Fruit fly (Drosophila melanogaster) whole organism, embryonic: ENCODE data around the gene CanB.
A peak's percentile ranks its signal among the peaks of the same experiment; 100 is the strongest.

Experiments used
- CG10321 ChIP-seq: fragments of 200-800 bp; sonication (Bioruptor generic); IDR thresholded peaks from 2 replicates; pipeline ENCODE4 v1.3.6; 2022; ENCODE audit warnings: missing biosample characterization, missing genetic modification characterization
- CG13775 ChIP-seq: fragments of 200-800 bp; sonication (Bioruptor generic); optimal IDR thresholded peaks from 3 replicates; lab custom pipeline; 2017; ENCODE audit warnings: missing biosample characterization, mild to moderate bottlenecking, missing genetic modification characterization
- CG14710 ChIP-seq: fragments of 200-800 bp; sonication (Bioruptor generic); optimal IDR thresholded peaks from 3 replicates; lab custom pipeline; 2019; ENCODE audit warnings: missing biosample characterization, mild to moderate bottlenecking, missing genetic modification characterization, moderate library complexity
- CG15601 ChIP-seq: fragments of 200-800 bp; sonication (Bioruptor generic); optimal IDR thresholded peaks from 3 replicates; lab custom pipeline; 2019; ENCODE audit warnings: missing biosample characterization, mild to moderate bottlenecking, missing genetic modification characterization, moderate library complexity
- CG17359 ChIP-seq: fragments of 200-800 bp; sonication (Bioruptor generic); optimal IDR thresholded peaks from 3 replicates; lab custom pipeline; 2018; ENCODE audit warnings: missing biosample characterization, mild to moderate bottlenecking, missing genetic modification characterization, moderate library complexity
- CG18011 ChIP-seq: fragments of 200-800 bp; sonication (Bioruptor generic); optimal IDR thresholded peaks from 2 replicates; lab custom pipeline; 2017; ENCODE audit warnings: missing biosample characterization, missing genetic modification characterization, mild to moderate bottlenecking, moderate library complexity, missing genotype
- CG18599 ChIP-seq: fragments of 200-800 bp; sonication (Bioruptor generic); optimal IDR thresholded peaks from 3 replicates; lab custom pipeline; 2017; ENCODE audit warnings: missing biosample characterization, missing genetic modification characterization, mild to moderate bottlenecking, moderate library complexity, missing genetic modification reagents
- CG18764 ChIP-seq: fragments of 200-800 bp; sonication (Bioruptor generic); optimal IDR thresholded peaks from 3 replicates; lab custom pipeline; 2016; ENCODE audit warnings: missing biosample characterization, missing genetic modification characterization
- CG2129 ChIP-seq: fragments of 200-800 bp; sonication (Bioruptor generic); IDR thresholded peaks from 2 replicates; pipeline ENCODE4 v1.3.6; 2022; ENCODE audit warnings: missing biosample characterization, missing genetic modification characterization; ENCODE audit not compliant: partially characterized antibody
- CG30020 ChIP-seq: fragments of 200-800 bp; optimal IDR thresholded peaks from 2 replicates; lab custom pipeline; 2019; ENCODE audit warnings: missing biosample characterization, mild to moderate bottlenecking, missing genetic modification characterization, moderate library complexity
- CG3726 ChIP-seq: fragments of 200-800 bp; sonication (Bioruptor generic); IDR thresholded peaks from 3 replicates; pipeline ENCODE4, ENCODE4 v1.3.6; 2022; ENCODE audit warnings: missing biosample characterization, missing genetic modification characterization
- CG42726 ChIP-seq: fragments of 200-800 bp; sonication (Bioruptor generic); IDR thresholded peaks from 2 replicates; pipeline ENCODE4 v1.3.6; 2022; ENCODE audit warnings: missing biosample characterization, missing genetic modification characterization; ENCODE audit not compliant: partially characterized antibody
- CG4360 ChIP-seq: fragments of 200-800 bp; sonication (Bioruptor generic); IDR thresholded peaks from 2 replicates; pipeline ENCODE4 v1.3.6; 2022; ENCODE audit warnings: missing biosample characterization, missing genetic modification characterization
- CG4617 ChIP-seq: fragments of 200-800 bp; sonication (Bioruptor generic); optimal IDR thresholded peaks from 3 replicates; lab custom pipeline; 2016; ENCODE audit warnings: missing biosample characterization, missing genetic modification characterization, borderline replicate concordance
- CG9876 ChIP-seq: fragments of 200-800 bp; sonication (Bioruptor generic); optimal IDR thresholded peaks from 2 replicates; lab custom pipeline; 2016; ENCODE audit warnings: missing biosample characterization, missing genetic modification characterization
- Camta ChIP-seq: fragments of 200-800 bp; sonication (Bioruptor generic); optimal IDR thresholded peaks from 2 replicates; lab custom pipeline; 2016; ENCODE audit warnings: missing biosample characterization, missing genetic modification characterization
- Chrac-16 ChIP-seq: fragments of 200-800 bp; sonication (Bioruptor generic); optimal IDR thresholded peaks from 3 replicates; lab custom pipeline; 2016; ENCODE audit warnings: missing biosample characterization, missing genetic modification characterization
- Dref ChIP-seq: fragments of 200-800 bp; sonication (Bioruptor generic); IDR thresholded peaks from 2 replicates; pipeline ENCODE4 v1.3.6; 2022; ENCODE audit warnings: missing biosample characterization, missing genetic modification characterization
- Drgx ChIP-seq: fragments of 200-800 bp; sonication (Bioruptor generic); IDR thresholded peaks from 2 replicates; pipeline ENCODE4 v1.3.6; 2022; ENCODE audit warnings: missing biosample characterization, missing genetic modification characterization
- E2f1 ChIP-seq: fragments of 200-800 bp; sonication (Bioruptor generic); IDR thresholded peaks from 2 replicates; pipeline ENCODE4 v1.3.6; 2022; ENCODE audit warnings: missing biosample characterization, missing genetic modification characterization
- ERR ChIP-seq: fragments of 200-800 bp; sonication (Bioruptor generic); optimal IDR thresholded peaks from 2 replicates; lab custom pipeline; 2016; ENCODE audit warnings: missing biosample characterization, missing genetic modification characterization
- Ets97D ChIP-seq: fragments of 200-800 bp; sonication (Bioruptor generic); optimal IDR thresholded peaks from 3 replicates; lab custom pipeline; 2016; ENCODE audit warnings: missing biosample characterization, missing genetic modification characterization
- H2.0 ChIP-seq: fragments of 200-800 bp; sonication (Bioruptor generic); IDR thresholded peaks from 2 replicates; pipeline ENCODE4 v1.3.6; 2022; ENCODE audit warnings: missing biosample characterization, missing genetic modification characterization
- HLH4C ChIP-seq: fragments of 200-800 bp; sonication (Bioruptor generic); IDR thresholded peaks from 3 replicates; pipeline ENCODE4 v1.3.6; 2022; ENCODE audit warnings: missing biosample characterization, missing genetic modification characterization; ENCODE audit not compliant: partially characterized antibody
- Hr3 ChIP-seq: fragments of 200-800 bp; sonication (Bioruptor generic); optimal IDR thresholded peaks from 3 replicates; lab custom pipeline; 2016; ENCODE audit warnings: missing biosample characterization, missing genetic modification characterization
- Mes4 ChIP-seq: fragments of 200-800 bp; sonication (Bioruptor generic); optimal IDR thresholded peaks from 2 replicates; lab custom pipeline; 2016; ENCODE audit warnings: missing biosample characterization, missing genetic modification characterization
- Side ChIP-seq: fragments of 200-800 bp; sonication (Bioruptor generic); optimal IDR thresholded peaks from 2 replicates; lab custom pipeline; 2016; ENCODE audit warnings: missing biosample characterization, missing genetic modification characterization
- Sin3A ChIP-seq: fragments of >200 bp; optimal IDR thresholded peaks from 2 replicates; lab custom pipeline; 2018
- Sox102F ChIP-seq: fragments of 200-800 bp; sonication (Bioruptor generic); optimal IDR thresholded peaks from 2 replicates; lab custom pipeline; 2018; ENCODE audit warnings: missing biosample characterization, mild to moderate bottlenecking, missing genetic modification characterization, moderate library complexity
- Sry-β ChIP-seq: fragments of 200-800 bp; sonication (Bioruptor generic); optimal IDR thresholded peaks from 2 replicates; lab custom pipeline; 2018; ENCODE audit warnings: missing biosample characterization, mild to moderate bottlenecking, missing genetic modification characterization, moderate library complexity
- ato ChIP-seq: fragments of 200-800 bp; sonication (Bioruptor generic); IDR thresholded peaks from 2 replicates; pipeline ENCODE4 v1.3.6; 2022; ENCODE audit warnings: missing biosample characterization, missing genetic modification characterization; ENCODE audit not compliant: partially characterized antibody
- ci ChIP-seq: fragments of 200-800 bp; sonication (Bioruptor generic); IDR thresholded peaks from 3 replicates; pipeline ENCODE4 v1.3.6; 2022; ENCODE audit warnings: missing biosample characterization, missing genetic modification characterization
- corto ChIP-seq: fragments of 200-800 bp; sonication (Bioruptor generic); optimal IDR thresholded peaks from 2 replicates; lab custom pipeline; 2016; ENCODE audit warnings: missing biosample characterization, mild to moderate bottlenecking, missing genetic modification characterization, moderate library complexity
- ems ChIP-seq: fragments of 200-800 bp; sonication (Bioruptor generic); optimal IDR thresholded peaks from 3 replicates; lab custom pipeline; 2016; ENCODE audit warnings: missing biosample characterization, missing genetic modification characterization
- eve ChIP-seq, 2 experiments: fragments of >200 bp; optimal IDR thresholded peaks; 2 replicates each; lab custom pipeline; 2017; ENCODE audit warnings: missing biosample characterization in 2 of 2, missing genetic modification characterization in 2 of 2
- gfzf ChIP-seq: fragments of 200-800 bp; sonication (Bioruptor generic); optimal IDR thresholded peaks from 2 replicates; lab custom pipeline; 2016; ENCODE audit warnings: missing biosample characterization, mild to moderate bottlenecking, missing genetic modification characterization, moderate library complexity
- kay ChIP-seq: fragments of 200-800 bp; sonication (Bioruptor generic); optimal IDR thresholded peaks from 2 replicates; lab custom pipeline; 2016; ENCODE audit warnings: missing biosample characterization, missing genetic modification characterization
- maf-S ChIP-seq: fragments of 200-800 bp; sonication (Bioruptor generic); optimal IDR thresholded peaks from 2 replicates; lab custom pipeline; 2016; ENCODE audit warnings: missing biosample characterization, missing genetic modification characterization
- mam ChIP-seq: fragments of 200-800 bp; sonication (Bioruptor generic); optimal IDR thresholded peaks from 3 replicates; lab custom pipeline; 2016; ENCODE audit warnings: missing biosample characterization, missing genetic modification characterization
- mirr ChIP-seq: fragments of 200-800 bp; sonication (Bioruptor generic); optimal IDR thresholded peaks from 3 replicates; lab custom pipeline; 2018; ENCODE audit warnings: missing biosample characterization, mild to moderate bottlenecking, missing genetic modification characterization
- pzg ChIP-seq: fragments of 200-800 bp; sonication (Bioruptor generic); optimal IDR thresholded peaks from 3 replicates; lab custom pipeline; 2018; ENCODE audit warnings: missing biosample characterization, mild to moderate bottlenecking, missing genetic modification characterization, moderate library complexity
- repo ChIP-seq: fragments of 200-800 bp; sonication (Bioruptor generic); optimal IDR thresholded peaks from 2 replicates; lab custom pipeline; 2016; ENCODE audit warnings: missing biosample characterization, missing genetic modification characterization
- shn ChIP-seq: fragments of 200-800 bp; sonication (Bioruptor generic); optimal IDR thresholded peaks from 3 replicates; lab custom pipeline; 2016; ENCODE audit warnings: missing biosample characterization, missing genetic modification characterization
- sima ChIP-seq: fragments of 200-800 bp; sonication (Bioruptor generic); optimal IDR thresholded peaks from 2 replicates; lab custom pipeline; 2016; ENCODE audit warnings: missing biosample characterization, missing genetic modification characterization
- slbo ChIP-seq: fragments of 200-800 bp; sonication (Bioruptor generic); IDR thresholded peaks from 2 replicates; pipeline ENCODE4 v1.3.6; 2022; ENCODE audit warnings: missing biosample characterization, missing genetic modification characterization
- slp2 ChIP-seq: fragments of 200-800 bp; sonication (Bioruptor generic); optimal IDR thresholded peaks from 2 replicates; lab custom pipeline; 2016; ENCODE audit warnings: missing biosample characterization, missing genetic modification characterization
- sob ChIP-seq: fragments of 200-800 bp; sonication (Bioruptor generic); IDR thresholded peaks from 2 replicates; pipeline ENCODE4 v1.3.6; 2022; ENCODE audit warnings: missing biosample characterization, missing genetic modification characterization
- stwl ChIP-seq: fragments of 200-800 bp; sonication (Bioruptor generic); optimal IDR thresholded peaks from 3 replicates; lab custom pipeline; 2018; ENCODE audit warnings: missing biosample characterization, mild to moderate bottlenecking, missing genetic modification characterization, moderate library complexity
- trh ChIP-seq: fragments of 200-800 bp; sonication (Bioruptor generic); optimal IDR thresholded peaks from 2 replicates; lab custom pipeline; 2016; ENCODE audit warnings: missing biosample characterization, missing genetic modification characterization
- zen ChIP-seq: fragments of 200-800 bp; sonication (Bioruptor generic); optimal IDR thresholded peaks from 3 replicates; lab custom pipeline; 2018; ENCODE audit warnings: missing biosample characterization, mild to moderate bottlenecking, missing genetic modification characterization, moderate library complexity
- zen2 ChIP-seq: fragments of 200-800 bp; sonication (Bioruptor generic); IDR thresholded peaks from 3 replicates; pipeline ENCODE4 v1.3.6; 2022; ENCODE audit warnings: missing biosample characterization, missing genetic modification characterization; ENCODE audit not compliant: partially characterized antibody

CanB gene

dm6 chrX:5308963-5309362 lies 23.3 kb upstream of the CanB start, which contains the start of the genes Cdk7 and snf:
Gene Cdk7 (minus strand): TSS chrX:5308983.
Gene snf (plus strand): TSS chrX:5309242.
- TF ChIP-seq Sry-β (GFP tag; lab: Kevin White, UChicago) (peak; percentile 74), slp2 (GFP tag; lab: Kevin White, UChicago) (peak; percentile 11), CG18599 (GFP tag; lab: Kevin White, UChicago) (peak; percentile 9), E2f1 (GFP tag; lab: Robert Waterston, UW) (no peak), zen (peak; percentile 40), kay (peak; percentile 1), HLH4C (GFP tag; lab: Robert Waterston, UW) (peak; percentile 92), CG42726 (GFP tag; lab: Robert Waterston, UW) (peak; percentile 42; the same call in 1 of the 2 replicates), CG13775 (GFP tag; lab: Kevin White, UChicago) (peak; percentile 43), CG17359 (tag; lab: Kevin White, UChicago) (peak; percentile 3), H2.0 (GFP tag; lab: Robert Waterston, UW) (no peak), CG3726 (GFP tag; lab: Robert Waterston, UW) (no peak), Mes4 (GFP tag; lab: Kevin White, UChicago) (no peak), CG4360 (GFP tag; lab: Robert Waterston, UW) (no peak), CG15601 (tag; lab: Kevin White, UChicago) (peak; percentile 20), CG10321 (no peak), shn (GFP tag; lab: Kevin White, UChicago) (peak; percentile 43), zen2 (GFP tag; lab: Robert Waterston, UW) (peak; percentile 59; the same call in 1 of the 3 replicates), CG2129 (GFP tag; lab: Robert Waterston, UW) (peak; percentile 74), Side (GFP tag; lab: Kevin White, UChicago) (peak; percentile 53), ems (GFP tag; lab: Kevin White, UChicago) (peak; percentile 22), corto (GFP tag; lab: Kevin White, UChicago) (no peak), ato (GFP tag; lab: Robert Waterston, UW) (peak; percentile 57; the same call in 1 of the 2 replicates), Hr3 (GFP tag; lab: Kevin White, UChicago) (peak; percentile 11), CG14710 (tag; lab: Kevin White, UChicago) (peak; percentile 65), CG30020 (peak; percentile 57), Chrac-16 (GFP tag; lab: Kevin White, UChicago) (peak; percentile 40), Sox102F (GFP tag; lab: Kevin White, UChicago) (peak; percentile 16), ci (no peak), mam (GFP tag; lab: Kevin White, UChicago) (peak; percentile 70), pzg (GFP tag; lab: Kevin White, UChicago) (peak; percentile 85), CG4617 (peak; percentile 45), CG18011 (peak; percentile 5), maf-S (GFP tag; lab: Kevin White, UChicago) (no peak), trh (no peak), eve (GFP tag; optimal IDR thresholded peaks at IDR 0.05; lab: Kevin White, UChicago) (no peak), sob (GFP tag; lab: Robert Waterston, UW) (peak; percentile 45), Camta (peak; percentile 29), sima (GFP tag; lab: Kevin White, UChicago) (no peak), stwl (peak; percentile 80), Sin3A (peak; percentile 95), Ets97D (peak; percentile 69), Dref (GFP tag; lab: Robert Waterston, UW) (peak; percentile 91), Drgx (GFP tag; lab: Robert Waterston, UW) (no peak), repo (GFP tag; lab: Kevin White, UChicago) (peak; percentile 1), slbo (GFP tag; lab: Robert Waterston, UW) (peak; percentile 47; the same call in 1 of the 2 replicates), mirr (GFP tag; lab: Kevin White, UChicago) (no peak), CG9876 (GFP tag; lab: Kevin White, UChicago) (peak; percentile 40), gfzf (GFP tag; lab: Kevin White, UChicago) (peak; percentile 57), ERR (peak; percentile 11), CG18764 (GFP tag; lab: Kevin White, UChicago) (peak; percentile 83)
